Fruit fly (Drosophila melanogaster) whole organism, embryonic: ENCODE measurements around the gene wuho.

Experiments
- BtbVII ChIP-seq: fragments of 200-800 bp; sonication (Bioruptor generic); optimal IDR thresholded peaks from 3 replicates; lab custom pipeline; 2017; ENCODE audit warnings: missing biosample characterization, mild to moderate bottlenecking, missing genetic modification characterization
- CG10431 ChIP-seq: fragments of 200-800 bp; sonication (Bioruptor generic); optimal IDR thresholded peaks from 3 replicates; lab custom pipeline; 2018; ENCODE audit warnings: missing biosample characterization, mild to moderate bottlenecking, missing genetic modification characterization
- CG10543 ChIP-seq: fragments of 200-800 bp; sonication (Bioruptor generic); optimal IDR thresholded peaks from 3 replicates; lab custom pipeline; 2017; ENCODE audit warnings: missing biosample characterization, mild to moderate bottlenecking, missing genetic modification characterization, moderate library complexity
- CG12769 ChIP-seq: fragments of 200-800 bp; sonication (Bioruptor generic); optimal IDR thresholded peaks from 2 replicates; lab custom pipeline; 2019; ENCODE audit warnings: missing biosample characterization, mild to moderate bottlenecking, missing genetic modification characterization, moderate library complexity
- CG13894 ChIP-seq: fragments of 200-800 bp; sonication (Bioruptor generic); optimal IDR thresholded peaks from 3 replicates; lab custom pipeline; 2018; ENCODE audit warnings: missing biosample characterization, mild to moderate bottlenecking, missing genetic modification characterization, moderate library complexity
- CG14014 ChIP-seq: fragments of 200-800 bp; sonication (Bioruptor generic); IDR thresholded peaks from 2 replicates; pipeline ENCODE4 v1.3.6; 2022; ENCODE audit warnings: missing biosample characterization, missing genetic modification characterization
- CG15514 ChIP-seq: fragments of 200-800 bp; sonication (Bioruptor generic); optimal IDR thresholded peaks from 3 replicates; lab custom pipeline; 2017; ENCODE audit warnings: missing biosample characterization, missing genetic modification characterization, mild to moderate bottlenecking, moderate library complexity, missing genetic modification reagents
- CG18619 ChIP-seq: fragments of 200-800 bp; sonication (Bioruptor generic); optimal IDR thresholded peaks from 3 replicates; lab custom pipeline; 2017; ENCODE audit warnings: missing biosample characterization, mild to moderate bottlenecking, missing genetic modification characterization
- CG2116 ChIP-seq: fragments of 200-800 bp; sonication (Bioruptor generic); optimal IDR thresholded peaks from 3 replicates; lab custom pipeline; 2018; ENCODE audit warnings: missing biosample characterization, mild to moderate bottlenecking, missing genetic modification characterization
- CG2875 ChIP-seq: fragments of 200-800 bp; sonication (Bioruptor generic); optimal IDR thresholded peaks from 2 replicates; lab custom pipeline; 2017; ENCODE audit warnings: missing biosample characterization, mild to moderate bottlenecking, missing genetic modification characterization, missing genetic modification reagents
- CG3847 ChIP-seq: fragments of 200-800 bp; sonication (Bioruptor generic); IDR thresholded peaks from 2 replicates; pipeline ENCODE4 v1.3.6; 2022; ENCODE audit warnings: missing biosample characterization, missing genetic modification characterization
- CG4360 ChIP-seq: fragments of 200-800 bp; sonication (Bioruptor generic); IDR thresholded peaks from 2 replicates; pipeline ENCODE4 v1.3.6; 2022; ENCODE audit warnings: missing biosample characterization, missing genetic modification characterization
- CG4424 ChIP-seq: fragments of 200-800 bp; sonication (Bioruptor generic); optimal IDR thresholded peaks from 3 replicates; lab custom pipeline; 2016; ENCODE audit warnings: missing biosample characterization, missing genetic modification characterization
- CG6683 ChIP-seq: fragments of 200-800 bp; sonication (Bioruptor generic); optimal IDR thresholded peaks from 2 replicates; lab custom pipeline; 2017; ENCODE audit warnings: missing biosample characterization, mild to moderate bottlenecking, missing genetic modification characterization, missing genetic modification reagents
- CG6765 ChIP-seq: fragments of 200-800 bp; sonication (Bioruptor generic); optimal IDR thresholded peaks from 3 replicates; lab custom pipeline; 2017; ENCODE audit warnings: missing biosample characterization, mild to moderate bottlenecking, missing genetic modification characterization
- CG7556 ChIP-seq: fragments of 200-800 bp; sonication (Bioruptor generic); optimal IDR thresholded peaks from 2 replicates; lab custom pipeline; 2017; ENCODE audit warnings: missing biosample characterization, mild to moderate bottlenecking, missing genetic modification characterization
- CG8281 ChIP-seq: fragments of 200-800 bp; sonication (Bioruptor generic); optimal IDR thresholded peaks from 2 replicates; lab custom pipeline; 2018; ENCODE audit warnings: missing biosample characterization, mild to moderate bottlenecking, missing genetic modification characterization, moderate library complexity
- CG8290 ChIP-seq, 3 experiments: fragments of 200-800 bp; sonication (Bioruptor generic); optimal IDR thresholded peaks; 2 replicates each; lab custom pipeline; 2016 to 2019; ENCODE audit warnings: missing biosample characterization in 3 of 3, missing genetic modification characterization in 3 of 3, mild to moderate bottlenecking in 2 of 3, moderate library complexity in 1 of 3
- CG9437 ChIP-seq: fragments of 200-800 bp; sonication (Bioruptor generic); optimal IDR thresholded peaks from 2 replicates; lab custom pipeline; 2018; ENCODE audit warnings: missing biosample characterization, mild to moderate bottlenecking, missing genetic modification characterization
- D19A ChIP-seq: fragments of 200-800 bp; optimal IDR thresholded peaks from 3 replicates; lab custom pipeline; 2019; ENCODE audit warnings: missing biosample characterization, mild to moderate bottlenecking, missing genetic modification characterization, moderate library complexity
- D19B ChIP-seq: fragments of 200-800 bp; sonication (Bioruptor generic); optimal IDR thresholded peaks from 2 replicates; lab custom pipeline; 2017; ENCODE audit warnings: missing biosample characterization, mild to moderate bottlenecking, missing genetic modification characterization
- Dad ChIP-seq: fragments of 200-800 bp; sonication (Bioruptor generic); optimal IDR thresholded peaks from 3 replicates; lab custom pipeline; 2016; ENCODE audit warnings: missing biosample characterization, missing genetic modification characterization
- Dek ChIP-seq: fragments of 200-800 bp; sonication (Bioruptor generic); optimal IDR thresholded peaks from 3 replicates; lab custom pipeline; 2019; ENCODE audit warnings: missing biosample characterization, mild to moderate bottlenecking, missing genetic modification characterization, moderate library complexity
- Dfd ChIP-seq, 2 experiments: fragments of >200 bp; optimal IDR thresholded peaks; 2 replicates each; lab custom pipeline; 2017; ENCODE audit warnings: missing biosample characterization in 2 of 2, missing genetic modification characterization in 2 of 2
- Fer1 ChIP-seq: fragments of 200-800 bp; sonication (Bioruptor generic); optimal IDR thresholded peaks from 2 replicates; lab custom pipeline; 2017; ENCODE audit warnings: missing biosample characterization, mild to moderate bottlenecking, missing genetic modification characterization
- GATAe ChIP-seq: fragments of 200-800 bp; sonication (Bioruptor generic); conservative IDR thresholded peaks from 2 replicates; pipeline ENCODE4 v1.3.6; 2022; ENCODE audit warnings: missing biosample characterization, missing genetic modification characterization
- HLH54F ChIP-seq: fragments of 200-800 bp; sonication (Bioruptor generic); optimal IDR thresholded peaks from 3 replicates; lab custom pipeline; 2016; ENCODE audit warnings: missing biosample characterization, missing genetic modification characterization
- Hey ChIP-seq: fragments of 200-800 bp; sonication (Bioruptor generic); optimal IDR thresholded peaks from 3 replicates; lab custom pipeline; 2018; ENCODE audit warnings: missing biosample characterization, mild to moderate bottlenecking, missing genetic modification characterization
- Hr78 ChIP-seq, 2 experiments: fragments of 200-800 bp in 1 of 2; fragments of >200 bp in 1 of 2; sonication (Bioruptor generic) in 1 of 2; optimal IDR thresholded peaks; 2 replicates each; lab custom pipeline; 2017 to 2019; ENCODE audit warnings: missing biosample characterization in 2 of 2, missing genetic modification characterization in 2 of 2, mild to moderate bottlenecking in 1 of 2, moderate library complexity in 1 of 2
- Side ChIP-seq: fragments of 200-800 bp; sonication (Bioruptor generic); optimal IDR thresholded peaks from 2 replicates; lab custom pipeline; 2016; ENCODE audit warnings: missing biosample characterization, missing genetic modification characterization
- Sry-δ ChIP-seq: fragments of 200-800 bp; sonication (Bioruptor generic); optimal IDR thresholded peaks from 2 replicates; lab custom pipeline; 2016; ENCODE audit warnings: missing biosample characterization, missing genetic modification characterization
- ash1 ChIP-seq: fragments of 200-800 bp; sonication (Bioruptor generic); optimal IDR thresholded peaks from 2 replicates; lab custom pipeline; 2018; ENCODE audit warnings: missing biosample characterization, mild to moderate bottlenecking, missing genetic modification characterization
- bigmax ChIP-seq: fragments of 200-800 bp; sonication (Bioruptor generic); optimal IDR thresholded peaks from 2 replicates; lab custom pipeline; 2018; ENCODE audit warnings: missing biosample characterization, mild to moderate bottlenecking, missing genetic modification characterization
- bsh ChIP-seq, 2 experiments: fragments of 200-800 bp; sonication (Bioruptor generic); optimal IDR thresholded peaks; 2 replicates each; lab custom pipeline; 2017 to 2018; ENCODE audit warnings: mild to moderate bottlenecking in 2 of 2, missing biosample characterization in 2 of 2, missing genetic modification characterization in 2 of 2, moderate library complexity in 1 of 2
- cas ChIP-seq: fragments of 200-800 bp; sonication (Bioruptor generic); IDR thresholded peaks from 2 replicates; pipeline ENCODE4 v1.3.6; 2022; ENCODE audit warnings: missing biosample characterization, missing genetic modification characterization
- chn ChIP-seq: fragments of 200-800 bp; sonication (Bioruptor generic); optimal IDR thresholded peaks from 2 replicates; lab custom pipeline; 2016; ENCODE audit warnings: missing biosample characterization, missing genetic modification characterization
- cwo ChIP-seq: fragments of 200-800 bp; sonication (Bioruptor generic); optimal IDR thresholded peaks from 3 replicates; lab custom pipeline; 2017; ENCODE audit warnings: missing biosample characterization, missing genetic modification characterization, mild to moderate bottlenecking, moderate library complexity, missing genetic modification reagents
- exex ChIP-seq: fragments of 200-800 bp; sonication (Bioruptor generic); optimal IDR thresholded peaks from 4 replicates; lab custom pipeline; 2018; ENCODE audit warnings: missing biosample characterization, mild to moderate bottlenecking, missing genetic modification characterization, moderate library complexity
- fd64A ChIP-seq: fragments of 200-800 bp; sonication (Bioruptor generic); optimal IDR thresholded peaks from 3 replicates; lab custom pipeline; 2018; ENCODE audit warnings: missing biosample characterization, mild to moderate bottlenecking, missing genetic modification characterization
- grau ChIP-seq: fragments of 200-800 bp; optimal IDR thresholded peaks from 3 replicates; lab custom pipeline; 2019; ENCODE audit warnings: missing biosample characterization, mild to moderate bottlenecking, missing genetic modification characterization, moderate library complexity
- gsb-n ChIP-seq: fragments of 200-800 bp; sonication (Bioruptor generic); optimal IDR thresholded peaks from 3 replicates; lab custom pipeline; 2018; ENCODE audit warnings: missing biosample characterization, mild to moderate bottlenecking, missing genetic modification characterization
- ham ChIP-seq: fragments of 200-800 bp; sonication (Bioruptor generic); IDR thresholded peaks from 2 replicates; pipeline ENCODE4 v1.3.6; 2022; ENCODE audit warnings: missing biosample characterization, missing genetic modification characterization
- hb ChIP-seq: fragments of 200-800 bp; sonication (Bioruptor generic); IDR thresholded peaks from 3 replicates; pipeline ENCODE4 v1.3.6; 2022; ENCODE audit warnings: missing biosample characterization, missing genetic modification characterization; ENCODE audit not compliant: partially characterized antibody
- row ChIP-seq: fragments of 200-800 bp; sonication (Bioruptor generic); IDR thresholded peaks from 3 replicates; pipeline ENCODE4 v1.3.6; 2022; ENCODE audit warnings: missing biosample characterization, missing genetic modification characterization
- shn ChIP-seq: fragments of 200-800 bp; sonication (Bioruptor generic); optimal IDR thresholded peaks from 3 replicates; lab custom pipeline; 2016; ENCODE audit warnings: missing biosample characterization, missing genetic modification characterization
- slp2 ChIP-seq: fragments of 200-800 bp; sonication (Bioruptor generic); optimal IDR thresholded peaks from 2 replicates; lab custom pipeline; 2016; ENCODE audit warnings: missing biosample characterization, missing genetic modification characterization
- sqz ChIP-seq: fragments of 200-800 bp; sonication (Bioruptor generic); optimal IDR thresholded peaks from 3 replicates; lab custom pipeline; 2018; ENCODE audit warnings: missing biosample characterization, mild to moderate bottlenecking, missing genetic modification characterization
- sug ChIP-seq: fragments of 200-800 bp; optimal IDR thresholded peaks from 2 replicates; lab custom pipeline; 2019; ENCODE audit warnings: missing biosample characterization, mild to moderate bottlenecking, missing genetic modification characterization, moderate library complexity

wuho gene

dm6 chrX:6264456-6264855 is 23.4 kb upstream of the wuho start (continued):
- TF ChIP-seq cwo (GFP tag; lab: Kevin White, UChicago) (peak; percentile 54), CG13894 (tag; lab: Kevin White, UChicago) (no peak), D19A (tag; lab: Kevin White, UChicago) (no peak), CG7556 (no peak), CG6683 (GFP tag; lab: Kevin White, UChicago) (no peak), CG10543 (GFP tag; lab: Kevin White, UChicago) (peak; percentile 19), GATAe (GFP tag; lab: Robert Waterston, UW) (peak; percentile 52; the same call in 1 of the 2 replicates), CG12769 (tag; lab: Kevin White, UChicago) (peak; percentile 72), Dek (tag; lab: Kevin White, UChicago) (no peak), sug (tag; lab: Kevin White, UChicago) (peak; percentile 62), CG8290 (GFP tag; optimal IDR thresholded peaks at IDR 0.05; lab: Kevin White, UChicago) (no peak), CG8290 (tag; optimal IDR thresholded peaks at IDR 0.05; lab: Kevin White, UChicago) (peak in 1 of 2 experiments; percentile 46), exex (tag; lab: Kevin White, UChicago) (peak; percentile 70), Hey (tag; lab: Kevin White, UChicago) (peak; percentile 16), cas (GFP tag; lab: Robert Waterston, UW) (no peak), CG3847 (0 out of 2 replicates have a peak, but pooled peaks have one; percentile 5)

dm6 chrX:6265456-6265877 is 22.4 kb upstream of the wuho start:
- TF ChIP-seq shn, result peak; percentile 96
- TF ChIP-seq chn, result peak; percentile 97
- TF ChIP-seq ham, result peak; percentile 50; the same call in 1 of the 2 replicates
- peak; percentile 96 for TF ChIP-seq CG4424 (GFP tag; lab: Kevin White, UChicago)
- peak; percentile 82 for TF ChIP-seq CG8281
- peak; percentile 80 for TF ChIP-seq D19B
- no peak for TF ChIP-seq Dfd (GFP tag; optimal IDR thresholded peaks at IDR 0.05; lab: Kevin White, UChicago)
- TF ChIP-seq slp2 (GFP tag; lab: Kevin White, UChicago), result peak; percentile 96
- peak; percentile 92 for TF ChIP-seq row (GFP tag; lab: Robert Waterston, UW)
- TF ChIP-seq BtbVII (GFP tag; lab: Kevin White, UChicago), result peak; percentile 94
- peak; percentile 50 for TF ChIP-seq CG10431 (GFP tag; lab: Kevin White, UChicago)
- TF ChIP-seq CG14014 (GFP tag; lab: Robert Waterston, UW), result peak; percentile 91
- TF ChIP-seq CG2875 (GFP tag; lab: Kevin White, UChicago), result peak; percentile 97
- TF ChIP-seq Side (GFP tag; lab: Kevin White, UChicago), result peak; percentile 93
- TF ChIP-seq hb (GFP tag; lab: Robert Waterston, UW), result 0 out of 3 replicates have a peak, but pooled peaks have one; percentile 36
- TF ChIP-seq CG13894 (tag; lab: Kevin White, UChicago), result peak; percentile 73
- TF ChIP-seq Sry-δ (GFP tag; lab: Kevin White, UChicago), result peak; percentile 64
- TF ChIP-seq HLH54F (GFP tag; lab: Kevin White, UChicago), result peak; percentile 95
- TF ChIP-seq fd64A (GFP tag; lab: Kevin White, UChicago), result peak; percentile 87
- peak; percentile 95 for TF ChIP-seq CG9437 (GFP tag; lab: Kevin White, UChicago)
- TF ChIP-seq ash1 (GFP tag; lab: Kevin White, UChicago), result no peak
- TF ChIP-seq Dad (GFP tag; lab: Kevin White, UChicago), result peak; percentile 96
- peak; percentile 95 for TF ChIP-seq CG18619 (GFP tag; lab: Kevin White, UChicago)
- TF ChIP-seq sqz (GFP tag; lab: Kevin White, UChicago), result peak; percentile 94
- peak; percentile 84 for TF ChIP-seq CG2116 (GFP tag; lab: Kevin White, UChicago)
- peak; percentile 88 for TF ChIP-seq CG15514 (GFP tag; lab: Kevin White, UChicago)
- no peak for TF ChIP-seq bigmax
- peak in 1 of 2 experiments; percentile 89 for TF ChIP-seq Hr78 (GFP tag; optimal IDR thresholded peaks at IDR 0.05; lab: Kevin White, UChicago)
- TF ChIP-seq grau (tag; lab: Kevin White, UChicago), result peak; percentile 95
- TF ChIP-seq CG6765 (GFP tag; lab: Kevin White, UChicago), result peak; percentile 89
- peak; percentile 68 for TF ChIP-seq CG4360 (GFP tag; lab: Robert Waterston, UW)
- peak; percentile 91 to 96 for TF ChIP-seq bsh (GFP tag; optimal IDR thresholded peaks at IDR 0.05; lab: Kevin White, UChicago)
- peak; percentile 94 for TF ChIP-seq Fer1 (GFP tag; lab: Kevin White, UChicago)
- TF ChIP-seq gsb-n (tag; lab: Kevin White, UChicago), result peak; percentile 96
